Fruit fly (Drosophila melanogaster) whole organism, embryonic: ENCODE measurements around the gene S-Lap4.

Experiments
- Adf1 ChIP-seq: fragments of 200-800 bp; sonication (Bioruptor generic); IDR thresholded peaks from 2 replicates; pipeline ENCODE4 v1.3.6; 2022; ENCODE audit warnings: missing biosample characterization, missing genetic modification characterization
- Asciz ChIP-seq: fragments of 200-800 bp; sonication (Bioruptor generic); optimal IDR thresholded peaks from 2 replicates; lab custom pipeline; 2017; ENCODE audit warnings: missing biosample characterization, mild to moderate bottlenecking, missing genetic modification characterization, missing genetic modification reagents
- Bgb ChIP-seq: fragments of 200-800 bp; sonication (Bioruptor generic); IDR thresholded peaks from 2 replicates; pipeline ENCODE4 v1.3.6; 2022; ENCODE audit warnings: missing biosample characterization, missing genetic modification characterization; ENCODE audit not compliant: partially characterized antibody
- CG10959 ChIP-seq: fragments of 200-800 bp; sonication (Bioruptor generic); IDR thresholded peaks from 2 replicates; pipeline ENCODE4 v1.3.6; 2022; ENCODE audit warnings: missing biosample characterization, missing genetic modification characterization
- CG12391 ChIP-seq: fragments of 200-800 bp; sonication (Bioruptor generic); optimal IDR thresholded peaks from 3 replicates; lab custom pipeline; 2018; ENCODE audit warnings: missing biosample characterization, mild to moderate bottlenecking, missing genetic modification characterization, moderate library complexity
- CG17328 ChIP-seq: fragments of 200-800 bp; sonication (Bioruptor generic); IDR thresholded peaks from 2 replicates; pipeline ENCODE4 v1.3.6; 2022; ENCODE audit warnings: missing biosample characterization, missing genetic modification characterization
- CG17359 ChIP-seq: fragments of 200-800 bp; sonication (Bioruptor generic); optimal IDR thresholded peaks from 3 replicates; lab custom pipeline; 2018; ENCODE audit warnings: missing biosample characterization, mild to moderate bottlenecking, missing genetic modification characterization, moderate library complexity
- CG1832 ChIP-seq: fragments of 200-800 bp; sonication (Bioruptor generic); optimal IDR thresholded peaks from 2 replicates; lab custom pipeline; 2017; ENCODE audit warnings: missing biosample characterization, mild to moderate bottlenecking, missing genetic modification characterization, inconsistent platforms
- CG18599 ChIP-seq: fragments of 200-800 bp; sonication (Bioruptor generic); optimal IDR thresholded peaks from 3 replicates; lab custom pipeline; 2017; ENCODE audit warnings: missing biosample characterization, missing genetic modification characterization, mild to moderate bottlenecking, moderate library complexity, missing genetic modification reagents
- CG2875 ChIP-seq: fragments of 200-800 bp; sonication (Bioruptor generic); optimal IDR thresholded peaks from 2 replicates; lab custom pipeline; 2017; ENCODE audit warnings: missing biosample characterization, mild to moderate bottlenecking, missing genetic modification characterization, missing genetic modification reagents
- CG42726 ChIP-seq: fragments of 200-800 bp; sonication (Bioruptor generic); IDR thresholded peaks from 2 replicates; pipeline ENCODE4 v1.3.6; 2022; ENCODE audit warnings: missing biosample characterization, missing genetic modification characterization; ENCODE audit not compliant: partially characterized antibody
- CG6689 ChIP-seq: fragments of 200-800 bp; sonication (Bioruptor generic); IDR thresholded peaks from 2 replicates; pipeline ENCODE4 v1.3.6; 2022; ENCODE audit warnings: missing biosample characterization, missing genetic modification characterization
- CG6813 ChIP-seq: fragments of 200-800 bp; sonication (Bioruptor generic); optimal IDR thresholded peaks from 2 replicates; lab custom pipeline; 2017; ENCODE audit warnings: missing biosample characterization, missing genetic modification characterization, mild to moderate bottlenecking, moderate library complexity, missing genetic modification reagents
- CG8359 ChIP-seq: fragments of 200-800 bp; sonication (Bioruptor generic); optimal IDR thresholded peaks from 2 replicates; lab custom pipeline; 2017; ENCODE audit warnings: missing biosample characterization, mild to moderate bottlenecking, missing genetic modification characterization, borderline replicate concordance
- CG9609 ChIP-seq: fragments of 200-800 bp; sonication (Bioruptor generic); optimal IDR thresholded peaks from 3 replicates; lab custom pipeline; 2016; ENCODE audit warnings: missing biosample characterization, missing genetic modification characterization
- CG9817 ChIP-seq: fragments of 200-800 bp; sonication (Bioruptor generic); optimal IDR thresholded peaks from 2 replicates; lab custom pipeline; 2018; ENCODE audit warnings: missing biosample characterization, mild to moderate bottlenecking, missing genetic modification characterization, moderate library complexity
- CG9876 ChIP-seq: fragments of 200-800 bp; sonication (Bioruptor generic); optimal IDR thresholded peaks from 2 replicates; lab custom pipeline; 2016; ENCODE audit warnings: missing biosample characterization, missing genetic modification characterization
- D ChIP-seq, 2 experiments: fragments of 200-800 bp in 1 of 2; fragments of >200 bp in 1 of 2; sonication (Bioruptor generic) in 1 of 2; optimal IDR thresholded peaks; 2 replicates in 1 of 2; 3 replicates in 1 of 2; lab custom pipeline; 2017; ENCODE audit warnings: mild to moderate bottlenecking in 1 of 2, missing biosample characterization in 1 of 2, missing genetic modification characterization in 1 of 2, missing genetic modification reagents in 1 of 2
- D19A ChIP-seq: fragments of 200-800 bp; optimal IDR thresholded peaks from 3 replicates; lab custom pipeline; 2019; ENCODE audit warnings: missing biosample characterization, mild to moderate bottlenecking, missing genetic modification characterization, moderate library complexity
- Fer1 ChIP-seq: fragments of 200-800 bp; sonication (Bioruptor generic); optimal IDR thresholded peaks from 2 replicates; lab custom pipeline; 2017; ENCODE audit warnings: missing biosample characterization, mild to moderate bottlenecking, missing genetic modification characterization
- Fer3 ChIP-seq: fragments of 200-800 bp; sonication (Bioruptor generic); optimal IDR thresholded peaks from 2 replicates; lab custom pipeline; 2018; ENCODE audit warnings: missing biosample characterization, mild to moderate bottlenecking, missing genetic modification characterization, moderate library complexity
- Gug ChIP-seq: fragments of 200-800 bp; sonication (Bioruptor generic); IDR thresholded peaks from 4 replicates; pipeline ENCODE4 v1.3.6; 2022; ENCODE audit warnings: missing biosample characterization, missing genetic modification characterization
- HLH3B ChIP-seq: fragments of 200-800 bp; sonication (Bioruptor generic); IDR thresholded peaks from 2 replicates; pipeline ENCODE4 v1.3.6; 2022; ENCODE audit warnings: missing biosample characterization, missing genetic modification characterization
- Hmr ChIP-seq: fragments of 200-800 bp; sonication (Bioruptor generic); optimal IDR thresholded peaks from 3 replicates; lab custom pipeline; 2017; ENCODE audit warnings: mild to moderate bottlenecking, missing biosample characterization, missing genetic modification reagents, missing genetic modification characterization
- Hr51 ChIP-seq, 2 experiments: fragments of 200-800 bp; sonication (Bioruptor generic); optimal IDR thresholded peaks; 2 replicates in 1 of 2; 3 replicates in 1 of 2; lab custom pipeline; 2016 to 2018; ENCODE audit warnings: missing biosample characterization in 2 of 2, missing genetic modification characterization in 2 of 2, mild to moderate bottlenecking in 1 of 2, moderate library complexity in 1 of 2
- PHDP ChIP-seq: fragments of 200-800 bp; sonication (Bioruptor generic); optimal IDR thresholded peaks from 3 replicates; lab custom pipeline; 2018; ENCODE audit warnings: missing biosample characterization, mild to moderate bottlenecking, missing genetic modification characterization, moderate library complexity
- Ssrp ChIP-seq: fragments of 200-800 bp; sonication (Bioruptor generic); optimal IDR thresholded peaks from 2 replicates; lab custom pipeline; 2018; ENCODE audit warnings: missing biosample characterization, mild to moderate bottlenecking, missing genetic modification characterization, moderate library complexity
- Xbp1 ChIP-seq: fragments of 200-800 bp; sonication (Bioruptor generic); optimal IDR thresholded peaks from 3 replicates; lab custom pipeline; 2016; ENCODE audit warnings: missing biosample characterization, mild to moderate bottlenecking, missing genetic modification characterization
- abd-A ChIP-seq: fragments of 200-800 bp; sonication (Bioruptor generic); optimal IDR thresholded peaks from 3 replicates; lab custom pipeline; 2019; ENCODE audit warnings: missing biosample characterization, mild to moderate bottlenecking, missing genetic modification characterization, moderate library complexity
- crol ChIP-seq: fragments of 200-800 bp; sonication (Bioruptor generic); IDR thresholded peaks from 2 replicates; pipeline ENCODE4 v1.3.6; 2022; ENCODE audit warnings: missing biosample characterization, missing genetic modification characterization
- dmrt11E ChIP-seq: fragments of 200-800 bp; sonication (Bioruptor generic); optimal IDR thresholded peaks from 3 replicates; lab custom pipeline; 2018; ENCODE audit warnings: missing biosample characterization, mild to moderate bottlenecking, missing genetic modification characterization, moderate library complexity
- gem ChIP-seq: fragments of 200-800 bp; sonication (Bioruptor generic); optimal IDR thresholded peaks from 2 replicates; lab custom pipeline; 2019; ENCODE audit warnings: missing biosample characterization, mild to moderate bottlenecking, missing genetic modification characterization, moderate library complexity
- gt ChIP-seq: fragments of 200-800 bp; sonication (Bioruptor generic); IDR thresholded peaks from 2 replicates; pipeline ENCODE4 v1.3.6; 2022; ENCODE audit warnings: missing biosample characterization, missing genetic modification characterization
- hkb ChIP-seq, 2 experiments: fragments of 200-800 bp in 1 of 2; fragments of >200 bp in 1 of 2; sonication (Bioruptor generic) in 1 of 2; IDR thresholded peaks in 1 of 2; optimal IDR thresholded peaks in 1 of 2; 2 replicates each; pipeline versions ENCODE4 v1.3.6 to Lab custom; 2017 to 2022; ENCODE audit warnings: missing biosample characterization in 1 of 2, missing genetic modification characterization in 1 of 2
- lola ChIP-seq, 3 experiments: fragments of >200 bp in 2 of 3; fragments of 200-800 bp in 1 of 3; sonication (Bioruptor generic) in 1 of 3; optimal IDR thresholded peaks; 2 replicates each; lab custom pipeline; 2017 to 2019; ENCODE audit warnings: missing biosample characterization in 3 of 3, missing genetic modification characterization in 3 of 3, mild to moderate bottlenecking in 1 of 3, moderate library complexity in 1 of 3
- mirr ChIP-seq: fragments of 200-800 bp; sonication (Bioruptor generic); optimal IDR thresholded peaks from 3 replicates; lab custom pipeline; 2018; ENCODE audit warnings: missing biosample characterization, mild to moderate bottlenecking, missing genetic modification characterization
- nerfin-2 ChIP-seq: fragments of 200-800 bp; sonication (Bioruptor generic); IDR thresholded peaks from 2 replicates; pipeline ENCODE4 v1.3.6; 2022; ENCODE audit warnings: missing biosample characterization, missing genetic modification characterization; ENCODE audit not compliant: partially characterized antibody
- p53 ChIP-seq: fragments of 200-800 bp; sonication (Bioruptor generic); optimal IDR thresholded peaks from 2 replicates; lab custom pipeline; 2016; ENCODE audit warnings: missing biosample characterization, missing genetic modification characterization
- pan ChIP-seq, 4 experiments: fragments of >200 bp in 3 of 4; fragments of 200-800 bp in 1 of 4; sonication (Bioruptor generic) in 1 of 4; optimal IDR thresholded peaks in 3 of 4; IDR thresholded peaks in 1 of 4; 2 replicates each; pipeline versions ENCODE4 v1.3.6 to Lab custom; 2017 to 2022; ENCODE audit warnings: missing biosample characterization in 2 of 4, missing genetic modification characterization in 2 of 4, mixed read lengths in 1 of 4
- prd ChIP-seq, 3 experiments: fragments of >200 bp in 2 of 3; fragments of 200-800 bp in 1 of 3; sonication (Bioruptor generic) in 1 of 3; optimal IDR thresholded peaks in 2 of 3; IDR thresholded peaks in 1 of 3; 2 replicates in 2 of 3; 3 replicates in 1 of 3; pipeline versions ENCODE4 v1.3.6 to Lab custom; 2017 to 2022; ENCODE audit warnings: missing biosample characterization in 1 of 3, missing genetic modification characterization in 1 of 3
- sim ChIP-seq: fragments of 200-800 bp; sonication (Bioruptor generic); IDR thresholded peaks from 2 replicates; pipeline ENCODE4 v1.3.6; 2022; ENCODE audit warnings: missing biosample characterization, missing genetic modification characterization
- tap ChIP-seq: fragments of 200-800 bp; optimal IDR thresholded peaks from 3 replicates; lab custom pipeline; 2019; ENCODE audit warnings: missing biosample characterization, mild to moderate bottlenecking, missing genetic modification characterization, moderate library complexity
- trem ChIP-seq: fragments of 200-800 bp; optimal IDR thresholded peaks from 3 replicates; lab custom pipeline; 2019; ENCODE audit warnings: missing biosample characterization, mild to moderate bottlenecking, missing genetic modification characterization, moderate library complexity
- twi ChIP-seq: fragments of 200-800 bp; optimal IDR thresholded peaks from 2 replicates; lab custom pipeline; 2019; ENCODE audit warnings: missing biosample characterization, mild to moderate bottlenecking, missing genetic modification characterization, moderate library complexity

The S-Lap4 gene

dm6 chr3L:10513412-10513811 lies 22.8 kb downstream of the S-Lap4 start:
- peak; percentile 83 for TF ChIP-seq crol (GFP tag; lab: Robert Waterston, UW)
- TF ChIP-seq CG1832 (GFP tag; lab: Kevin White, UChicago), result peak; percentile 24
- TF ChIP-seq CG42726 (GFP tag; lab: Robert Waterston, UW), result 0 out of 2 replicates have a peak, but pooled peaks have one; percentile 31
- TF ChIP-seq abd-A (tag; lab: Kevin White, UChicago), result peak; percentile 90
- TF ChIP-seq twi (tag; lab: Kevin White, UChicago), result no peak
- peak; percentile 65 for TF ChIP-seq mirr
- TF ChIP-seq Adf1 (GFP tag; lab: Robert Waterston, UW), result peak; percentile 19; the same call in 1 of the 2 replicates
- TF ChIP-seq p53 (GFP tag; lab: Kevin White, UChicago), result no peak
- 0 out of 2 replicates have a peak, but pooled peaks have one; percentile 21 for TF ChIP-seq Bgb (GFP tag; lab: Robert Waterston, UW)

- TF ChIP-seq pan (optimal IDR thresholded peaks at IDR 0.05; lab: Kevin White, UChicago) (no peak), pan (GFP tag; optimal IDR thresholded peaks at IDR 0.05 in 1 of 2, IDR thresholded peaks at IDR 0.05 in 1 of 2) (peak in 1 of 2 experiments; percentile 23), HLH3B (GFP tag; lab: Robert Waterston, UW) (peak; percentile 35; the same call in 1 of the 2 replicates), Xbp1 (GFP tag; lab: Kevin White, UChicago) (peak; percentile 11), trem (tag; lab: Kevin White, UChicago) (peak; percentile 19), D (optimal IDR thresholded peaks at IDR 0.05; lab: Kevin White, UChicago) (no peak), D (GFP tag; optimal IDR thresholded peaks at IDR 0.05; lab: Kevin White, UChicago) (peak; percentile 38), gem (peak; percentile 70), Asciz (GFP tag; lab: Kevin White, UChicago) (peak; percentile 25), prd (optimal IDR thresholded peaks at IDR 0.05; lab: Kevin White, UChicago) (no peak), prd (GFP tag; IDR thresholded peaks at IDR 0.05; lab: Robert Waterston, UW) (peak; percentile 70), CG6689 (GFP tag; lab: Robert Waterston, UW) (peak; percentile 52), PHDP (tag; lab: Kevin White, UChicago) (peak; percentile 9), Hr51 (GFP tag; optimal IDR thresholded peaks at IDR 0.05; lab: Kevin White, UChicago) (peak in 1 of 2 experiments; percentile 50), CG9876 (GFP tag; lab: Kevin White, UChicago) (no peak), CG10959 (peak; percentile 49), hkb (optimal IDR thresholded peaks at IDR 0.05; lab: Kevin White, UChicago) (no peak), hkb (GFP tag; IDR thresholded peaks at IDR 0.05; lab: Robert Waterston, UW) (peak; percentile 47; the same call in 1 of the 2 replicates), sim (no peak), CG8359 (GFP tag; lab: Kevin White, UChicago) (peak; percentile 17), CG9817 (peak; percentile 3), CG18599 (peak; percentile 49), Hmr (GFP tag; lab: Kevin White, UChicago) (peak; percentile 37), lola (GFP tag; optimal IDR thresholded peaks at IDR 0.05; lab: Kevin White, UChicago) (peak in 1 of 3 experiments; percentile 52), Fer3 (tag; lab: Kevin White, UChicago) (peak; percentile 20), CG2875 (GFP tag; lab: Kevin White, UChicago) (peak; percentile 27), CG17328 (GFP tag; lab: Robert Waterston, UW) (peak; percentile 47; the same call in 1 of the 2 replicates), CG6813 (GFP tag; lab: Kevin White, UChicago) (peak; percentile 38), nerfin-2 (GFP tag; lab: Robert Waterston, UW) (no peak), dmrt11E (tag; lab: Kevin White, UChicago) (peak; percentile 49), Ssrp (peak; percentile 8), CG9609 (no peak), CG12391 (tag; lab: Kevin White, UChicago) (peak; percentile 33), D19A (tag; lab: Kevin White, UChicago) (peak; percentile 45), Gug (GFP tag; lab: Robert Waterston, UW) (peak; percentile 9; the same call in 2 of the 4 replicates), gt (GFP tag; lab: Robert Waterston, UW) (0 out of 2 replicates have a peak, but pooled peaks have one; percentile 6), Fer1 (GFP tag; lab: Kevin White, UChicago) (peak; percentile 39), CG17359 (tag; lab: Kevin White, UChicago) (peak; percentile 47), tap (tag; lab: Kevin White, UChicago) (peak; percentile 16)
Measured at dm6 chr3L:10514829-10515228, 24.2 kb downstream of the S-Lap4 start.
